Worm (Caenorhabditis elegans) whole organism, L2 larva: ENCODE measurements around the gene K02A6.1.
"Not testable (repeated sequence)": the region's sequence is repeated elsewhere in the genome, so short reads cannot be mapped to it uniquely, and the experiment has no call there.

Experiments
- C34F6.9 ChIP-seq: fragments of 150-350 bp; optimal IDR thresholded peaks from 2 replicates; lab custom pipeline; 2014; ENCODE audit warnings: missing biosample characterization, missing genetic modification characterization
- F13H6.1 ChIP-seq: sonication (generic microtip); optimal IDR thresholded peaks from 2 replicates; lab custom pipeline; 2016; ENCODE audit warnings: missing genetic modification characterization, missing compliant biosample characterization
- R02D3.7 ChIP-seq: fragments of 150-350 bp; optimal IDR thresholded peaks from 2 replicates; lab custom pipeline; 2014; ENCODE audit warnings: missing biosample characterization, missing genetic modification characterization
- ZK546.5 ChIP-seq: sonication (generic microtip); optimal IDR thresholded peaks from 2 replicates; lab custom pipeline; 2017; ENCODE audit warnings: missing biosample characterization, missing genetic modification characterization
- alr-1 ChIP-seq: fragments of 150-350 bp; optimal IDR thresholded peaks from 2 replicates; lab custom pipeline; 2014; ENCODE audit warnings: missing biosample characterization, missing genetic modification characterization
- ama-1 ChIP-seq: fragments of 150-350 bp; optimal IDR thresholded peaks from 2 replicates; lab custom pipeline; 2018; ENCODE audit warnings: inconsistent platforms
- ceh-82 ChIP-seq: fragments of 150-350 bp; optimal IDR thresholded peaks from 2 replicates; lab custom pipeline; 2014; ENCODE audit warnings: missing biosample characterization, missing genetic modification characterization
- crh-2 ChIP-seq: sonication (generic microtip); optimal IDR thresholded peaks from 2 replicates; lab custom pipeline; 2017; ENCODE audit warnings: missing biosample characterization, missing genetic modification characterization
- dmd-4 ChIP-seq: sonication (generic microtip); optimal IDR thresholded peaks from 2 replicates; lab custom pipeline; 2017; ENCODE audit warnings: missing biosample characterization, missing genetic modification characterization
- elt-1 ChIP-seq: fragments of 150-350 bp; optimal IDR thresholded peaks from 2 replicates; lab custom pipeline; 2014; ENCODE audit warnings: missing biosample characterization, missing genetic modification characterization
- elt-3 ChIP-seq: sonication (generic microtip); optimal IDR thresholded peaks from 2 replicates; lab custom pipeline; 2017; ENCODE audit warnings: missing biosample characterization, missing genetic modification characterization
- fos-1 ChIP-seq: fragments of 150-350 bp; optimal IDR thresholded peaks from 2 replicates; lab custom pipeline; 2014; ENCODE audit warnings: missing biosample characterization, missing genetic modification characterization
- gmeb-1 ChIP-seq: fragments of 150-350 bp; optimal IDR thresholded peaks from 2 replicates; lab custom pipeline; 2014; ENCODE audit warnings: missing biosample characterization, missing genetic modification characterization
- lin-13 ChIP-seq: fragments of 150-350 bp; optimal IDR thresholded peaks from 2 replicates; lab custom pipeline; 2014; ENCODE audit warnings: missing biosample characterization, missing genetic modification reagents, missing genetic modification characterization
- lin-39 ChIP-seq: fragments of 150-350 bp; optimal IDR thresholded peaks from 2 replicates; lab custom pipeline; 2014; ENCODE audit warnings: missing biosample characterization, missing genetic modification reagents, missing genetic modification characterization
- lsy-2 ChIP-seq, 2 experiments: fragments of 150-350 bp in 1 of 2; sonication (generic microtip) in 1 of 2; optimal IDR thresholded peaks; 2 replicates each; lab custom pipeline; 2014 to 2017; ENCODE audit warnings: missing biosample characterization in 2 of 2, missing genetic modification characterization in 2 of 2
- mab-5 ChIP-seq: fragments of 150-350 bp; optimal IDR thresholded peaks from 2 replicates; lab custom pipeline; 2014; ENCODE audit warnings: missing biosample characterization, missing genetic modification characterization
- mbf-1 ChIP-seq: sonication (generic microtip); optimal IDR thresholded peaks from 2 replicates; lab custom pipeline; 2017; ENCODE audit warnings: missing biosample characterization, missing genetic modification characterization
- mdl-1 ChIP-seq, 2 experiments: fragments of 150-350 bp in 1 of 2; sonication (generic microtip) in 1 of 2; optimal IDR thresholded peaks; 2 replicates each; lab custom pipeline; 2017; ENCODE audit warnings: missing biosample characterization in 2 of 2, missing genetic modification characterization in 2 of 2
- nhr-10 ChIP-seq: sonication (generic microtip); optimal IDR thresholded peaks from 2 replicates; lab custom pipeline; 2017; ENCODE audit warnings: missing biosample characterization, missing genetic modification characterization
- nhr-11 ChIP-seq: fragments of 150-350 bp; optimal IDR thresholded peaks from 2 replicates; lab custom pipeline; 2014; ENCODE audit warnings: missing biosample characterization, missing genetic modification characterization
- nhr-129 ChIP-seq: fragments of 150-350 bp; optimal IDR thresholded peaks from 2 replicates; lab custom pipeline; 2014; ENCODE audit warnings: missing biosample characterization, missing genetic modification characterization
- nhr-25 ChIP-seq: fragments of 150-350 bp; sonication (generic microtip); optimal IDR thresholded peaks from 3 replicates; lab custom pipeline; 2014; ENCODE audit warnings: missing biosample characterization, missing genetic modification characterization
- nhr-77 ChIP-seq: fragments of 150-350 bp; optimal IDR thresholded peaks from 2 replicates; lab custom pipeline; 2014; ENCODE audit warnings: missing biosample characterization, missing genetic modification characterization
- sem-4 ChIP-seq: fragments of 150-350 bp; optimal IDR thresholded peaks from 2 replicates; lab custom pipeline; 2014; ENCODE audit warnings: missing biosample characterization, missing genetic modification reagents, missing genetic modification characterization
- skn-1 ChIP-seq: sonication (generic microtip); optimal IDR thresholded peaks from 2 replicates; lab custom pipeline; 2017; ENCODE audit warnings: missing biosample characterization, missing genetic modification characterization
- sma-9 ChIP-seq, 2 experiments: fragments of 150-350 bp in 1 of 2; sonication (generic microtip) in 1 of 2; optimal IDR thresholded peaks; 2 replicates each; lab custom pipeline; 2014 to 2016; ENCODE audit warnings: missing genetic modification characterization in 2 of 2, mild to moderate bottlenecking in 1 of 2, missing biosample characterization in 1 of 2, missing compliant biosample characterization in 1 of 2, missing genetic modification reagents in 1 of 2, moderate library complexity in 1 of 2
- snpc-4 ChIP-seq: fragments of 150-350 bp; optimal IDR thresholded peaks from 2 replicates; lab custom pipeline; 2014; ENCODE audit warnings: missing biosample characterization, missing genetic modification characterization
- unc-39 ChIP-seq: fragments of 150-350 bp; optimal IDR thresholded peaks from 2 replicates; lab custom pipeline; 2014; ENCODE audit warnings: missing biosample characterization, missing genetic modification characterization
- unc-55 ChIP-seq: fragments of 150-350 bp; sonication (generic microtip); optimal IDR thresholded peaks from 3 replicates; lab custom pipeline; 2014; ENCODE audit warnings: missing biosample characterization, missing genetic modification reagents, missing genetic modification characterization
- unc-62 ChIP-seq: fragments of 150-350 bp; optimal IDR thresholded peaks from 2 replicates; lab custom pipeline; 2014; ENCODE audit warnings: missing biosample characterization, missing genetic modification reagents, missing genetic modification characterization
- ztf-1 ChIP-seq: fragments of 200-800 bp; sonication (Bioruptor generic); conservative IDR thresholded peaks from 2 replicates; pipeline ENCODE4 v1.3.6; 2022; ENCODE audit warnings: missing genetic modification characterization, missing compliant biosample characterization
- ztf-11 ChIP-seq: sonication (generic microtip); optimal IDR thresholded peaks from 2 replicates; lab custom pipeline; 2017; ENCODE audit warnings: missing biosample characterization, missing genetic modification characterization
- ztf-4 ChIP-seq: fragments of 150-350 bp; optimal IDR thresholded peaks from 2 replicates; lab custom pipeline; 2014; ENCODE audit warnings: missing biosample characterization, missing genetic modification characterization

Gene K02A6.1

DNA sequence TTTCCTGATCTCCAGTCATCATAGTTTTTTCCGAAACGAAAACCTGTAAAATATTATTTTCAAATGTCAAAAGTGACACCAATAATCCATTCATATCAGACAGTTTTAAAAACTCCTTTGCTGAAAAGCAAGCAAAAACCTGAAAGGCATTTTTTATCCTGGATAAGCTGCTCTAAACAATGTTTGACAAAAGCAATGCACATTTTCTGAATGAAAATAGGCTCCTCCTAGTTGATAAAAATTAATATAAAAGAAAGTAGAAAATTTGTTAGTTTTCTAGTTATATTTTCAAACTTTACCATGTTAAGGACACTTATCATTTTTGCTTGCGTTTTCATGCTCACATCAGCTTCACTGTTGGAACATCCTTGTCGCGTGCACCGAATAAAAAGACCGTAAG lies at the start of gene K02A6.1:
K02A6.1 (plus strand) TSS at position 301 of the 400 bp plus-strand sequence.
- TF ChIP-seq nhr-25 (tag; lab: Kevin White, UChicago), result no peak
- TF ChIP-seq unc-55 (GFP tag; lab: Kevin White, UChicago), result no peak
- no peak for TF ChIP-seq ztf-4
- TF ChIP-seq lsy-2 (tag; optimal IDR thresholded peaks at IDR 0.05; lab: Kevin White, UChicago), result no peak
- no peak for TF ChIP-seq crh-2
- no peak for TF ChIP-seq nhr-10 (tag; lab: Kevin White, UChicago)
- TF ChIP-seq mdl-1 (tag; optimal IDR thresholded peaks at IDR 0.05; lab: Kevin White, UChicago), result no peak
- no peak for TF ChIP-seq ZK546.5 (tag; lab: Kevin White, UChicago)
- TF ChIP-seq elt-3, result no peak
- no peak for TF ChIP-seq unc-62 (GFP tag; lab: Kevin White, UChicago)
- TF ChIP-seq F13H6.1 (tag; lab: Kevin White, UChicago), result no peak
- no peak for TF ChIP-seq skn-1
- no peak for TF ChIP-seq sem-4 (tag; lab: Kevin White, UChicago)
- no peak for TF ChIP-seq mab-5 (tag; lab: Kevin White, UChicago)
- no peak for TF ChIP-seq dmd-4 (tag; lab: Kevin White, UChicago)
- no peak for TF ChIP-seq mbf-1 (tag; lab: Kevin White, UChicago)
- TF ChIP-seq alr-1 (tag; lab: Kevin White, UChicago), result no peak
- TF ChIP-seq gmeb-1 (tag; lab: Kevin White, UChicago), result no peak
- TF ChIP-seq sma-9 (GFP tag; optimal IDR thresholded peaks at IDR 0.05; lab: Kevin White, UChicago), result no peak
- TF ChIP-seq sma-9 (tag; optimal IDR thresholded peaks at IDR 0.05; lab: Kevin White, UChicago), result no peak
- TF ChIP-seq nhr-11 (tag; lab: Kevin White, UChicago), result no peak

DNA sequence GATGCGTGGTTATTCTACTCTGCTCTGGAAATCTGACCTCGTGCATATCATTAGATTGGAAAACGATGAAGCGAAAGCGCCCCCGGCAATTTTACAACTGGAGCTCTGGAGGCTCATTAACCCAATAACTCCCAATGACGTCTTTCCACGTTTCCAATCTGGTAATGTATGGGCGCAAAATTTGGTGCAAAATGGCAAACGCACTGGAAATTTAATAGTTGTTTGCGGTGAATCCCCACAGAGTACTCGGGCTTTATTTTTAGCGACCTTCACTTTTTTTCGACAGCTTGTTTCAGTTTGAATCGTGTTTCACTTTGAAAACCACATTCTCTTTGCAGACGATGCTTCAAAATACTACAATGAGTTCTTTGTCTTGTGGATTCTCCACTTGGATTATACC lies 45.9 kb upstream of the K02A6.1 start, which contains the start of gene C17H11.1:
C17H11.1 (plus strand) TSS at position 301 of the 400 bp plus-strand sequence.
- TF ChIP-seq nhr-129 (tag; lab: Kevin White, UChicago) (no peak), lsy-2 (tag; optimal IDR thresholded peaks at IDR 0.05; lab: Kevin White, UChicago) (no peak), lin-13 (GFP tag; lab: Kevin White, UChicago) (no peak), nhr-11 (tag; lab: Kevin White, UChicago) (no peak), ztf-11 (no peak), elt-1 (tag; lab: Kevin White, UChicago) (no peak), crh-2 (no peak), ztf-1 (GFP tag; lab: Robert Waterston, UW) (no peak), fos-1 (tag; lab: Kevin White, UChicago) (no peak)

DNA sequence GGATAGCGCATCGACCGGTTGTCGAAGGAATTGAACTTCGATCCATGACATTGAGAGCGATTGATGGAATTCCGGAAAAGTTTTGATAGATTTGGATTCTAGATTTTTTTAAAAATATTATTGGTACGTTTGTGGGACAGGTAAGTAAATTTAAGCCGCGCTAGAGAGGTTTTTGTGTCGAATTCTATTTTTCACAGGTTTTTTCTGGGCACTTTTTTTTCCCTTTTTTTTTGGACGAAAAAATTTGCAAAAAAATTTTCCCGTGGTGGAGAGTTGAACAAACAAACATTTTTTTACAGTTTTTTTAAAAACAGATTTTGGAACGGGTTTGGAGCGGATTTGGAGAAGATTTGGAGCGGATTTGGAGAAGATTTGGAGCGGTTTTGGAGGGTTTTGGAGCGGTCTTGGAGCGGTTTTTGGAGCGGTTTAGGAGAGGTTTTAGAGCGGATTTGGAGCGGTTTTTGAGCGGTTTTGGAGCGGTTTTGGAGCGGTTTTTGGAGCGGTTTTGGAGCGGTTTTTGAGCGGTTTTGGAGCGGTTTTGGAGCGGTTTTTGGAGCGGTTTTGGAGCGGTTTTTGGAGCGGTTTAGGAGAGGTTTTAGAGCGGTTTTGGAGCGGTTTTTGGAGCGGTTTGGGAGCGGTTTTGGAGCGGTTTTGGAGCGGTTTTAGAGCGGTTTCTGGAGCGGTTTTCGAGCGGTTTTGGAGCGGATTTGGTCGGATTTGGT lies 37.8 kb upstream of the K02A6.1 start, which contains the start of gene C17H11.4:
C17H11.4 (minus strand) TSS at position 51 of the 722 bp plus-strand sequence.
- TF ChIP-seq R02D3.7, unc-39, nhr-25 (tag; lab: Kevin White, UChicago): not testable (repeated sequence)

DNA sequence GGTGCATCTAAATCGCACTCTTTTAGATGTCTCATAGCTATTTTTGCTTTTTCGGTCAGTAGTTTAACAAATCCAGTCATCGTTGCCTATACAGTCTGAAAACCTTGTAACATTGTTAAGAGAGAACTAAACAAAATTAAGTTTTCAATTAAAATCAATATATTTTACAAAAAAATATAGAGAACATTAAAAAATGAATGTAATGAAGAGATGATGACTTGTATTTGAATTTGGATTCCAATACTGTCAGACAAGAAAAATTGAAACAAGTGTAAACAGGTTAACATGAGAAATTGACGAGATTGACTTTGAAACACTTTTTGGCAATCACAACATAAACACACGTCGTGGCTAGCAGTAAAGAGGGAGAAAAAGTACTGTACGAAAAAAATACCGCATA lies 34.5 kb upstream of the K02A6.1 start, which contains the start of gene C17H11.5:
C17H11.5 (minus strand) TSS at position 101 of the 400 bp plus-strand sequence.
- TF ChIP-seq nhr-10 (tag; lab: Kevin White, UChicago) (no peak), nhr-77 (tag; lab: Kevin White, UChicago) (no peak), ama-1 (lab: Kevin White, UChicago) (no peak), ceh-82 (tag; lab: Kevin White, UChicago) (no peak), crh-2 (no peak), C34F6.9 (tag; lab: Kevin White, UChicago) (no peak), F13H6.1 (tag; lab: Kevin White, UChicago) (no peak), sma-9 (GFP tag; optimal IDR thresholded peaks at IDR 0.05; lab: Kevin White, UChicago) (no peak), sma-9 (tag; optimal IDR thresholded peaks at IDR 0.05; lab: Kevin White, UChicago) (no peak), dmd-4 (tag; lab: Kevin White, UChicago) (no peak), snpc-4 (no peak)
- TF ChIP-seq, all 48 proteins: peak for 0

ce11 chrX:8193213-8193612 lies 26.3 kb upstream of the K02A6.1 start:
- TF ChIP-seq lin-39 (tag; lab: Kevin White, UChicago) (no peak), crh-2 (peak; percentile 28)
